Fruit fly (Drosophila melanogaster) whole organism, prepupa: ENCODE results near the gene wb.

Experiments
- CG16779 ChIP-seq: fragments of 200-800 bp; sonication (Bioruptor generic); optimal IDR thresholded peaks from 3 replicates; lab custom pipeline; 2017; ENCODE audit warnings: missing biosample characterization, mild to moderate bottlenecking, missing genetic modification characterization
- CG8319 ChIP-seq: fragments of 200-800 bp; sonication (Bioruptor generic); optimal IDR thresholded peaks from 3 replicates; lab custom pipeline; 2016; ENCODE audit warnings: missing biosample characterization, missing genetic modification characterization

DNA sequence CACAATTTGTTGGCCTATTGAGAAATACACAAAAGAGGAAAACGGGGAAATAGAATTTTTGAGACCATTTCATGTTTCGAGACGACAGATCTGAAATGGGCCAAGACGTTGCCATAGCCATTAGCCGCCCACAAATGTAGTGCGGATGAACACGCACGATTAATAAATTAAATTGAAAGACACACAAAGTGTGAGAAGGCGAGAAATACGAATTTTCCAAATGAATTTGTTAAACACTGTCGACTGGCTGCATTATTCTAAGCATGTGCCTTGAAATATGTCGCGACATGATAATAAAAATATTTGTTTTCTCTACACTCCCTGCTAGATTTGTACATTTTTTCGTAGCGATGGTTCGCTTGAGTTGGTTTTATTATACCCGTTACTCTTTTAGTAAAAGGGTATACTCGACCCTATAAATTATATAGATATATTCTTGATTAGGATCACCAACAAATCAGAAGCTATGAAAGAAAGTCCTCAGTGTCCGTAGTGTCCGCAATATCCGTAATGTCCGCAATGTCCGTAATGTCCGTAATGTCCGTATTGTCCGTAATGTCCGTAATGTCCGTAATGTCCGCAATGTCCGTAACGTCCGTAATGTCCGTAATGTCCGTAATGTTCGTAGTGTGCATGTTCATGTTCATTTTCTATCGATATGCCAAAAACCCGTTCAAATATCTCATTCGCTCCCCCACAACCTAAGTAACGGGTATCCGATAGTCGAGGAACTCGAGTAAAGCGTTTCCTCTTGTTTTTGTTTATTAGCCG is 113.8 kb downstream of the wb start:
- TF ChIP-seq CG8319 (GFP tag; lab: Kevin White, UChicago), result no peak
- no peak for TF ChIP-seq CG16779
